Fruit fly (Drosophila melanogaster): ENCODE results near the gene Gcn2.

Gcn2 gene

dm6 chr3R:31409627-31410201, 14.3 kb downstream of the Gcn2 start:
- no peak for TF ChIP-seq noc (tag; optimal IDR thresholded peaks at IDR 0.05)

DNA sequence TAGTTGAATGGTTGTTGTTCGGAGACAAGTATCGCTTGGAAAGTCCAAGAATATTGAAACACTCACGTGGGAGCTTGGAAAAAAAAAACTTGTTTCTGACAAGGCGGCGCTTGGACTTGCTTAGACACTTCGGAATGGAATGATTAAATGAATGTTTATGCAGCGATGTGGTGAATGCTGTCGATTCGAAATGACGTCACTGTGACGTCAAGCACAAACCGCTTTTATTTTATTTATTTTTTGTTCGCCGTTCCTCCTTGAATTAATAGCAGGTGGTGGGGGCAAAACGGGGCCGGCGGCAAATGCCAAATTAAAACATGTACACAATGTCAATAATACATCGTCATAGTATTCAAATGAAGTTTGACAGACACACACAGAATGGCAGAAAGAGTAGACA, 24.1 kb downstream of the Gcn2 start:
- no peak for TF ChIP-seq noc (tag; optimal IDR thresholded peaks at IDR 0.05)

- no peak for TF ChIP-seq noc (tag; optimal IDR thresholded peaks at IDR 0.05)
These were observed 25.2 kb downstream of the Gcn2 start for dm6 chr3R:31420675-31421074.

DNA sequence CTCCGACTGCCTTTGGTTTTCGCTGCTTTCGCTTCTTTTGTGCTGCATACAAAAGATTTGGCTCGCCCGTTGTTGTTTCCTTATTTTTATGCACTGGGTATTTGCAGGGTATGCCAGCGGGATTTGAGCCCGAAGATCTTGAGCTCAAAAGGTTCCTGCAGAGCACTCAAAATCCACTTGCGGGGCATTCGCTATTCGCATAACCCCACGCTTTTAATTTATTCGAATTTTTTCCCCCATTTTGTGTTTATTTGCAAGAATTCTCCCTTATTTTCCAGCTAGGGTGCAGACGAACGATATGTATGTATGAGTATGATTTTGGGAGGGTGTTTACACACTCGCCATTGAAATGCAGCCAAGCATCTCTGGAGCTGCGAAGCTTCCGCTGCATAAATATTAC, 26.5 kb downstream of the Gcn2 start:
- no peak for TF ChIP-seq noc (tag; optimal IDR thresholded peaks at IDR 0.05)

- no peak for TF ChIP-seq noc (tag; optimal IDR thresholded peaks at IDR 0.05)
These were observed 29.0 kb downstream of the Gcn2 start for dm6 chr3R:31424427-31424826.

dm6 chr3R:31435619-31436018, 40.2 kb downstream of the Gcn2 start:
- TF ChIP-seq noc (tag; optimal IDR thresholded peaks at IDR 0.05): peak; percentile 3

- TF ChIP-seq noc (tag; optimal IDR thresholded peaks at IDR 0.05): no peak
These were observed 42.1 kb downstream of the Gcn2 start for dm6 chr3R:31437420-31438058.

dm6 chr3R:31438856-31439255, 43.4 kb downstream of the Gcn2 start:
- no peak for TF ChIP-seq noc (tag; optimal IDR thresholded peaks at IDR 0.05)

DNA sequence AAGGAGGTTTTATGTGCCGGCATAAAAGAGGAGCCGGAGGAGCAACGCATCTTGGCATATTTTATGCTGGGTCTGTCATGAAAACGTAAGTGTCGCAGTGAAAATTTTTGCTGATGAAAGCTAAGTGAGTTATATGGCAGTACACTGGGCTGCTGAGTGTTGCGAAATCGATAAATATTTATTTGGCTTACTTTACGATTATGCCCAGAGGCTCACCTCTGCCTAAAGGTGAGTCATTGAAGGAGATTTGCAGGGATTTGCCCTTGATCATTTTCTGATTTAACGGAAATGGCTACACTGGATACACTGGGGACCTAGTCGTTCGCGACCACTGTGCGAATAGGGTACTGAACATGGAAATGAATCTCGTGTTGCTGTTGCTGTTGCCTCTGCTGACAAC, 44.5 kb downstream of the Gcn2 start:
- TF ChIP-seq noc (tag; optimal IDR thresholded peaks at IDR 0.05): no peak

- TF ChIP-seq noc (tag; optimal IDR thresholded peaks at IDR 0.05): no peak
These were observed 45.1 kb downstream of the Gcn2 start for dm6 chr3R:31440561-31440960.

dm6 chr3R:31443023-31443422, 47.6 kb downstream of the Gcn2 start:
- peak; percentile 55 for TF ChIP-seq noc (tag; optimal IDR thresholded peaks at IDR 0.05)

DNA sequence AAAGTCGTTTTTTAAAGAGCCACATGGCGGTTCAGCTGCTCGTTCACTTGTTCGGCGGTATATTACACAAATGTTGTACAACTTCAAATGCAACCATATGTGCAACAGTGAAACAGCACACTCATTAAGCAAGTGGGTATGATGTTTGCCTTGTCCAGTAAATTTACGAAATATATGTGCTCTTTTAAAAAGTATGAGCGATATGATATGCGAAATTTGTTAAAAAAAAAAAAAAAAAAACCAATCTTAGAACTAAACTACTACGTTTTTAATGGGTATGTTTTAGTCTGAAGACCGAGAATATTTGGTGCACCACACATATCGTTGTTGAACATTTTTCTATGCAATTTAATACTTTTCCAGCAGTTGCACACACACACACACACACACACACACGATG, 48.0 kb downstream of the Gcn2 start:
- TF ChIP-seq noc (tag; optimal IDR thresholded peaks at IDR 0.05): no peak
